Fruit fly (Drosophila melanogaster) whole organism, prepupa: ENCODE results near the gene fzr.

Experiments
- Blimp-1 ChIP-seq: fragments of 200-800 bp; sonication (Bioruptor generic); optimal IDR thresholded peaks from 3 replicates; lab custom pipeline; 2017; ENCODE audit warnings: missing biosample characterization, missing genetic modification characterization, mild to moderate bottlenecking, moderate library complexity, missing genetic modification reagents
- CG10631 ChIP-seq: fragments of 200-800 bp; sonication (Bioruptor generic); optimal IDR thresholded peaks from 2 replicates; lab custom pipeline; 2016; ENCODE audit warnings: missing biosample characterization, missing genetic modification characterization
- CG10669 ChIP-seq: fragments of 200-800 bp; sonication (Bioruptor generic); optimal IDR thresholded peaks from 3 replicates; lab custom pipeline; 2018; ENCODE audit warnings: missing biosample characterization, mild to moderate bottlenecking, missing genetic modification characterization, moderate library complexity
- CG11762 ChIP-seq: fragments of 200-800 bp; sonication (Bioruptor generic); optimal IDR thresholded peaks from 3 replicates; lab custom pipeline; 2016; ENCODE audit warnings: missing biosample characterization, missing genetic modification characterization; ENCODE audit not compliant: insufficient read depth
- CG11902 ChIP-seq: fragments of 200-800 bp; sonication (Bioruptor generic); optimal IDR thresholded peaks from 3 replicates; lab custom pipeline; 2016; ENCODE audit warnings: missing biosample characterization, missing genetic modification characterization
- CG15336 ChIP-seq: fragments of 200-800 bp; sonication (Bioruptor generic); IDR thresholded peaks from 2 replicates; pipeline ENCODE4 v1.3.6; 2022; ENCODE audit warnings: missing biosample characterization, missing genetic modification characterization
- CG1621 ChIP-seq: fragments of 200-800 bp; sonication (Bioruptor generic); optimal IDR thresholded peaks from 3 replicates; lab custom pipeline; 2018; ENCODE audit warnings: missing biosample characterization, mild to moderate bottlenecking, missing genetic modification characterization
- CG16779 ChIP-seq: fragments of 200-800 bp; sonication (Bioruptor generic); optimal IDR thresholded peaks from 3 replicates; lab custom pipeline; 2017; ENCODE audit warnings: missing biosample characterization, mild to moderate bottlenecking, missing genetic modification characterization
- CG3032 ChIP-seq: fragments of 200-800 bp; optimal IDR thresholded peaks from 2 replicates; lab custom pipeline; 2019; ENCODE audit warnings: missing biosample characterization, mild to moderate bottlenecking, missing genetic modification characterization, moderate library complexity
- CG31627 ChIP-seq: fragments of 200-800 bp; sonication (Bioruptor generic); optimal IDR thresholded peaks from 3 replicates; lab custom pipeline; 2016; ENCODE audit warnings: missing biosample characterization, missing genetic modification characterization
- CG32006 ChIP-seq: fragments of 200-800 bp; sonication (Bioruptor generic); optimal IDR thresholded peaks from 3 replicates; lab custom pipeline; 2017; ENCODE audit warnings: missing biosample characterization, mild to moderate bottlenecking, missing genetic modification characterization
- CG34406 ChIP-seq: fragments of 200-800 bp; sonication (Bioruptor generic); optimal IDR thresholded peaks from 3 replicates; lab custom pipeline; 2016; ENCODE audit warnings: missing biosample characterization, missing genetic modification characterization
- CG3919 ChIP-seq: fragments of 200-800 bp; sonication (Bioruptor generic); optimal IDR thresholded peaks from 3 replicates; lab custom pipeline; 2016; ENCODE audit warnings: missing biosample characterization, missing genetic modification characterization
- CG4318 ChIP-seq: fragments of 200-800 bp; sonication (Bioruptor generic); optimal IDR thresholded peaks from 3 replicates; lab custom pipeline; 2017; ENCODE audit warnings: missing biosample characterization, mild to moderate bottlenecking, missing genetic modification characterization
- CG6163 ChIP-seq: fragments of 200-800 bp; sonication (Bioruptor generic); IDR thresholded peaks from 3 replicates; pipeline ENCODE4 v1.3.6; 2022; ENCODE audit warnings: missing biosample characterization, missing genetic modification characterization
- CG6276 ChIP-seq: fragments of 200-800 bp; sonication (Bioruptor generic); optimal IDR thresholded peaks from 2 replicates; lab custom pipeline; 2017; ENCODE audit warnings: missing biosample characterization, mild to moderate bottlenecking, missing genetic modification characterization
- CG6792 ChIP-seq: fragments of 200-800 bp; sonication (Bioruptor generic); optimal IDR thresholded peaks from 3 replicates; lab custom pipeline; 2016; ENCODE audit warnings: missing biosample characterization, missing genetic modification characterization
- CG6808 ChIP-seq: fragments of 200-800 bp; sonication (Bioruptor generic); optimal IDR thresholded peaks from 3 replicates; lab custom pipeline; 2017; ENCODE audit warnings: missing biosample characterization, missing genetic modification characterization, mild to moderate bottlenecking, moderate library complexity, missing genetic modification reagents
- CG6854 ChIP-seq: fragments of 200-800 bp; sonication (Bioruptor generic); optimal IDR thresholded peaks from 2 replicates; lab custom pipeline; 2017; ENCODE audit warnings: missing biosample characterization, mild to moderate bottlenecking, missing genetic modification characterization
- CG7368 ChIP-seq: fragments of 200-800 bp; sonication (Bioruptor generic); optimal IDR thresholded peaks from 3 replicates; lab custom pipeline; 2016; ENCODE audit warnings: missing biosample characterization, missing genetic modification characterization
- CG8119 ChIP-seq: fragments of 200-800 bp; sonication (Bioruptor generic); IDR thresholded peaks from 3 replicates; pipeline ENCODE4 v1.3.6; 2022; ENCODE audit warnings: missing biosample characterization, missing genetic modification characterization
- CG8632 ChIP-seq: fragments of 200-800 bp; sonication (Bioruptor generic); optimal IDR thresholded peaks from 3 replicates; lab custom pipeline; 2016; ENCODE audit warnings: missing biosample characterization, missing genetic modification characterization
- CG9139 ChIP-seq: fragments of 200-800 bp; sonication (Bioruptor generic); optimal IDR thresholded peaks from 3 replicates; lab custom pipeline; 2017; ENCODE audit warnings: missing biosample characterization, mild to moderate bottlenecking, missing genetic modification characterization
- Eip75B ChIP-seq: fragments of 200-800 bp; sonication (Bioruptor generic); optimal IDR thresholded peaks from 3 replicates; lab custom pipeline; 2016; ENCODE audit warnings: missing biosample characterization, missing genetic modification characterization
- Eip78C ChIP-seq: fragments of 200-800 bp; sonication (Bioruptor generic); peaks from one replicate; lab custom pipeline; 2016; ENCODE audit warnings: missing biosample characterization, missing genetic modification characterization
- Ets96B ChIP-seq: fragments of 200-800 bp; optimal IDR thresholded peaks from 2 replicates; lab custom pipeline; 2019; ENCODE audit warnings: missing biosample characterization, mild to moderate bottlenecking, missing genetic modification characterization, moderate library complexity
- Gug ChIP-seq: fragments of 200-800 bp; sonication (Bioruptor generic); IDR thresholded peaks from 2 replicates; pipeline ENCODE4 v1.3.6; 2022; ENCODE audit warnings: missing biosample characterization, missing genetic modification characterization
- Hr38 ChIP-seq: sonication (Bioruptor generic); optimal IDR thresholded peaks from 2 replicates; lab custom pipeline; 2016; ENCODE audit warnings: missing biosample characterization, missing genetic modification characterization
- Hr4 ChIP-seq: fragments of 200-800 bp; sonication (Bioruptor generic); optimal IDR thresholded peaks from 3 replicates; lab custom pipeline; 2016; ENCODE audit warnings: missing biosample characterization, missing genetic modification characterization
- OdsH ChIP-seq: fragments of 200-800 bp; sonication (Bioruptor generic); optimal IDR thresholded peaks from 3 replicates; lab custom pipeline; 2016; ENCODE audit warnings: missing biosample characterization, missing genetic modification characterization
- Smox ChIP-seq: fragments of 200-800 bp; sonication (Bioruptor generic); optimal IDR thresholded peaks from 3 replicates; lab custom pipeline; 2016; ENCODE audit warnings: missing biosample characterization, missing genetic modification characterization
- achi ChIP-seq: fragments of 200-800 bp; sonication (Bioruptor generic); optimal IDR thresholded peaks from 3 replicates; lab custom pipeline; 2016; ENCODE audit warnings: missing biosample characterization, missing genetic modification characterization
- acj6 ChIP-seq: fragments of 200-800 bp; sonication (Bioruptor generic); optimal IDR thresholded peaks from 3 replicates; lab custom pipeline; 2016; ENCODE audit warnings: missing biosample characterization, missing genetic modification characterization
- cyc ChIP-seq: fragments of 200-800 bp; sonication (Bioruptor generic); optimal IDR thresholded peaks from 3 replicates; lab custom pipeline; 2016; ENCODE audit warnings: missing biosample characterization, missing genetic modification characterization
- dsx ChIP-seq: fragments of 200-800 bp; optimal IDR thresholded peaks from 3 replicates; lab custom pipeline; 2019; ENCODE audit warnings: missing biosample characterization, mild to moderate bottlenecking, missing genetic modification characterization, moderate library complexity; ENCODE audit not compliant: poor library complexity, severe bottlenecking
- eg ChIP-seq: fragments of 200-800 bp; sonication (Bioruptor generic); IDR thresholded peaks from 3 replicates; pipeline ENCODE4 v1.3.6; 2022; ENCODE audit warnings: missing biosample characterization, missing genetic modification characterization
- esn ChIP-seq: fragments of 200-800 bp; sonication (Bioruptor generic); optimal IDR thresholded peaks from 2 replicates; lab custom pipeline; 2016; ENCODE audit warnings: missing biosample characterization, mild to moderate bottlenecking, missing genetic modification characterization, moderate library complexity
- fd59A ChIP-seq: fragments of 200-800 bp; sonication (Bioruptor generic); optimal IDR thresholded peaks from 2 replicates; lab custom pipeline; 2017; ENCODE audit warnings: missing biosample characterization, mild to moderate bottlenecking, missing genetic modification characterization, missing genetic modification reagents
- fd85E ChIP-seq: fragments of 200-800 bp; sonication (Bioruptor generic); optimal IDR thresholded peaks from 3 replicates; lab custom pipeline; 2016; ENCODE audit warnings: missing biosample characterization, missing genetic modification characterization
- fkh ChIP-seq: fragments of 200-800 bp; sonication (Bioruptor generic); optimal IDR thresholded peaks from 3 replicates; lab custom pipeline; 2017; ENCODE audit warnings: missing biosample characterization, mild to moderate bottlenecking, missing genetic modification characterization, moderate library complexity
- lz ChIP-seq: fragments of 200-800 bp; sonication (Bioruptor generic); optimal IDR thresholded peaks from 3 replicates; lab custom pipeline; 2016; ENCODE audit warnings: missing biosample characterization, missing genetic modification characterization
- net ChIP-seq: fragments of 200-800 bp; sonication (Bioruptor generic); optimal IDR thresholded peaks from 3 replicates; lab custom pipeline; 2016; ENCODE audit warnings: missing biosample characterization, missing genetic modification characterization
- pdm3 ChIP-seq: fragments of 200-800 bp; sonication (Bioruptor generic); optimal IDR thresholded peaks from 3 replicates; lab custom pipeline; 2016; ENCODE audit warnings: missing biosample characterization, missing genetic modification characterization
- ss ChIP-seq, 2 experiments: fragments of 200-800 bp; sonication (Bioruptor generic); optimal IDR thresholded peaks; 2 replicates in 1 of 2; 3 replicates in 1 of 2; lab custom pipeline; 2017 to 2018; ENCODE audit warnings: mild to moderate bottlenecking in 2 of 2, missing biosample characterization in 2 of 2, missing genetic modification characterization in 2 of 2, moderate library complexity in 1 of 2
- svp ChIP-seq: fragments of 200-800 bp; sonication (Bioruptor generic); peaks from one replicate; lab custom pipeline; 2016; ENCODE audit warnings: missing biosample characterization, missing genetic modification characterization
- topi ChIP-seq: fragments of 200-800 bp; sonication (Bioruptor generic); optimal IDR thresholded peaks from 3 replicates; lab custom pipeline; 2016; ENCODE audit warnings: missing biosample characterization, missing genetic modification characterization
- vri ChIP-seq: fragments of 200-800 bp; sonication (Bioruptor generic); optimal IDR thresholded peaks from 3 replicates; lab custom pipeline; 2016; ENCODE audit warnings: missing biosample characterization, mild to moderate bottlenecking, missing genetic modification characterization

The fzr gene

dm6 chrX:4666650-4667360 lies 12.5 kb downstream of the fzr start, which contains the start of gene CG3009 (continued):
- TF ChIP-seq CG6808 (GFP tag; lab: Kevin White, UChicago) (peak; percentile 95), CG6854 (GFP tag; lab: Kevin White, UChicago) (peak; percentile 96), net (GFP tag; lab: Kevin White, UChicago) (peak; percentile 98), esn (GFP tag; lab: Kevin White, UChicago) (peak; percentile 99), CG31627 (GFP tag; lab: Kevin White, UChicago) (peak; percentile 98), CG15336 (GFP tag; lab: Robert Waterston, UW) (peak; percentile 98), CG7368 (GFP tag; lab: Kevin White, UChicago) (peak; percentile 98), CG3032 (tag; lab: Kevin White, UChicago) (peak; percentile 94), Eip75B (GFP tag; lab: Kevin White, UChicago) (peak; percentile 98)

dm6 chrX:4664107-4664506 lies 15.2 kb downstream of the fzr start:
- TF ChIP-seq svp (GFP tag; lab: Kevin White, UChicago) (peak; percentile 28), CG16779 (tag; lab: Kevin White, UChicago) (no peak), CG6808 (GFP tag; lab: Kevin White, UChicago) (peak; percentile 44), eg (GFP tag; lab: Robert Waterston, UW) (no peak), CG15336 (GFP tag; lab: Robert Waterston, UW) (no peak), achi (no peak), CG6792 (GFP tag; lab: Kevin White, UChicago) (no peak), CG10669 (no peak), esn (GFP tag; lab: Kevin White, UChicago) (no peak), CG1621 (tag; lab: Kevin White, UChicago) (no peak), topi (GFP tag; lab: Kevin White, UChicago) (no peak), Hr4 (GFP tag; lab: Kevin White, UChicago) (no peak), ss (GFP tag; optimal IDR thresholded peaks at IDR 0.05; lab: Kevin White, UChicago) (peak; percentile 55 to 65), fd85E (GFP tag; lab: Kevin White, UChicago) (no peak), lz (no peak), acj6 (GFP tag; lab: Kevin White, UChicago) (no peak), CG3919 (no peak), CG4318 (no peak), CG6276 (no peak), pdm3 (no peak), CG11902 (no peak), CG8632 (GFP tag; lab: Kevin White, UChicago) (no peak), CG6163 (GFP tag; lab: Robert Waterston, UW) (peak; percentile 13; the same call in 1 of the 3 replicates), Gug (GFP tag; lab: Robert Waterston, UW) (no peak), vri (no peak), CG10631 (GFP tag; lab: Kevin White, UChicago) (no peak), CG11762 (no peak), Smox (GFP tag; lab: Kevin White, UChicago) (no peak), fkh (GFP tag; lab: Kevin White, UChicago) (no peak), CG34406 (GFP tag; lab: Kevin White, UChicago) (no peak), CG7368 (GFP tag; lab: Kevin White, UChicago) (no peak), CG32006 (no peak), dsx (GFP tag; lab: Kevin White, UChicago) (no peak), CG3032 (tag; lab: Kevin White, UChicago) (no peak), CG31627 (GFP tag; lab: Kevin White, UChicago) (no peak), CG8119 (GFP tag; lab: Robert Waterston, UW) (no peak), Hr38 (GFP tag; lab: Kevin White, UChicago) (no peak), Blimp-1 (no peak), Eip78C (GFP tag; lab: Kevin White, UChicago) (peak; percentile 45), net (GFP tag; lab: Kevin White, UChicago) (no peak), OdsH (GFP tag; lab: Kevin White, UChicago) (no peak), cyc (GFP tag; lab: Kevin White, UChicago) (no peak), Ets96B (tag; lab: Kevin White, UChicago) (peak; percentile 7), Eip75B (GFP tag; lab: Kevin White, UChicago) (no peak), CG9139 (GFP tag; lab: Kevin White, UChicago) (peak; percentile 10), fd59A (GFP tag; lab: Kevin White, UChicago) (no peak)
